Worm (Caenorhabditis elegans) whole organism, L4 larva: ENCODE data around the gene vem-1.

Source experiments
- Y48G9A.11 ChIP-seq: fragments of 200-800 bp; sonication (Bioruptor generic); IDR thresholded peaks from 2 replicates; pipeline ENCODE4 v1.3.6; 2022; ENCODE audit warnings: missing genetic modification reagents, missing genetic modification characterization, missing compliant biosample characterization
- Y75B8A.6 ChIP-seq: fragments of 200-800 bp; sonication (Bioruptor generic); IDR thresholded peaks from 2 replicates; pipeline ENCODE4 v1.3.6; 2022; ENCODE audit warnings: missing genetic modification reagents, missing genetic modification characterization, missing compliant biosample characterization
- ceh-32 ChIP-seq: sonication (generic microtip); optimal IDR thresholded peaks from 2 replicates; lab custom pipeline; 2016; ENCODE audit warnings: mild to moderate bottlenecking, missing genetic modification characterization, missing compliant biosample characterization; ENCODE audit not compliant: poor library complexity
- ceh-82 ChIP-seq: sonication (generic microtip); optimal IDR thresholded peaks from 2 replicates; lab custom pipeline; 2017; ENCODE audit warnings: missing biosample characterization, missing genetic modification characterization
- dmd-9 ChIP-seq: fragments of 200-800 bp; sonication (Bioruptor generic); IDR thresholded peaks from 2 replicates; pipeline ENCODE4 v1.3.6; 2022; ENCODE audit warnings: missing genetic modification reagents, missing genetic modification characterization, missing compliant biosample characterization
- lin-13 ChIP-seq: fragments of 150-350 bp; optimal IDR thresholded peaks from 2 replicates; lab custom pipeline; 2014; ENCODE audit warnings: missing biosample characterization, missing genetic modification reagents, missing genetic modification characterization
- nhr-237 ChIP-seq: sonication (generic microtip); optimal IDR thresholded peaks from 2 replicates; lab custom pipeline; 2017; ENCODE audit warnings: missing biosample characterization, missing genetic modification characterization
- skn-1 ChIP-seq: fragments of 150-350 bp; optimal IDR thresholded peaks from 2 replicates; lab custom pipeline; 2014; ENCODE audit warnings: missing biosample characterization, missing genetic modification characterization
- snpc-4 ChIP-seq: fragments of 150-350 bp; optimal IDR thresholded peaks from 2 replicates; lab custom pipeline; 2014; ENCODE audit warnings: missing biosample characterization, missing genetic modification characterization
- unc-39 ChIP-seq: sonication (generic microtip); optimal IDR thresholded peaks from 2 replicates; lab custom pipeline; 2017; ENCODE audit warnings: missing biosample characterization, missing genetic modification characterization
- unc-62 ChIP-seq, 3 experiments: fragments of 150-350 bp in 1 of 3; sonication (generic microtip); optimal IDR thresholded peaks in 2 of 3; peaks in 1 of 3; 1 replicate in 1 of 3; 2 replicates in 2 of 3; lab custom pipeline; 2014 to 2017; ENCODE audit warnings: missing biosample characterization in 3 of 3, missing genetic modification characterization in 3 of 3, missing genetic modification reagents in 3 of 3, missing genotype in 1 of 3

- TF ChIP-seq dmd-9, result no peak
- TF ChIP-seq Y75B8A.6 (GFP tag; lab: Robert Waterston, UW), result 0 out of 2 replicates have a peak, but pooled peaks have one; percentile 48
- TF ChIP-seq lin-13 (GFP tag; lab: Kevin White, UChicago), result no peak
- peak in 1 of 2 experiments; percentile 7 for TF ChIP-seq unc-62 (GFP tag; optimal IDR thresholded peaks at IDR 0.05 in 1 of 2; lab: Kevin White, UChicago)
- TF ChIP-seq unc-62 (tag; optimal IDR thresholded peaks at IDR 0.05; lab: Kevin White, UChicago), result no peak
- no peak for TF ChIP-seq nhr-237
- TF ChIP-seq ceh-32 (tag; lab: Kevin White, UChicago), result no peak
- no peak for TF ChIP-seq ceh-82
- TF ChIP-seq unc-39 (tag; lab: Kevin White, UChicago), result no peak
- no peak for TF ChIP-seq Y48G9A.11 (GFP tag; lab: Robert Waterston, UW)
- no peak for TF ChIP-seq skn-1 (tag; lab: Kevin White, UChicago)
- TF ChIP-seq snpc-4 (tag; lab: Kevin White, UChicago), result no peak
These were observed 9.5 kb downstream of the vem-1 start for ce11 chrX:8078899-8079298.
